Worm (Caenorhabditis elegans): ENCODE results near the gene F54D8.10.
"Not testable (repeated sequence)": the region's sequence is repeated elsewhere in the genome, so short reads cannot be mapped to it uniquely, and the experiment has no call there.

F54D8.10 gene

ce11 chrIII:5094506-5094905 lies at the start of gene F54D8.10:
F54D8.10 (plus strand) TSS chrIII:5094806.
- TF ChIP-seq him-1 (tag; optimal IDR thresholded peaks at IDR 0.05) = no peak
- TF ChIP-seq dao-5 (tag; optimal IDR thresholded peaks at IDR 0.05) = no peak
- no peak for TF ChIP-seq W03F9.2 (tag; optimal IDR thresholded peaks at IDR 0.05)

ce11 chrIII:5047175-5047574 lies 47.4 kb upstream of the F54D8.10 start, which contains the start of gene txbp-3:
txbp-3 (minus strand) TSS chrIII:5047459.
- TF ChIP-seq dao-5 (tag; optimal IDR thresholded peaks at IDR 0.05) = no peak
- TF ChIP-seq him-1 (tag; optimal IDR thresholded peaks at IDR 0.05) = no peak
- TF ChIP-seq W03F9.2 (tag; optimal IDR thresholded peaks at IDR 0.05) = peak; percentile 55

- TF ChIP-seq dao-5 (tag; optimal IDR thresholded peaks at IDR 0.05) (no peak), him-1 (tag; optimal IDR thresholded peaks at IDR 0.05) (no peak), W03F9.2 (tag; optimal IDR thresholded peaks at IDR 0.05) (no peak)
Measured at ce11 chrIII:5047740-5048139, 46.9 kb upstream of the F54D8.10 start, which contains the start of gene C45G9.5. C45G9.5 (plus strand) TSS chrIII:5048117.

- TF ChIP-seq him-1 (tag; optimal IDR thresholded peaks at IDR 0.05) = no peak
- no peak for TF ChIP-seq dao-5 (tag; optimal IDR thresholded peaks at IDR 0.05)
Measured at ce11 chrIII:5051949-5052348, 42.7 kb upstream of the F54D8.10 start, which contains the start of gene C45G9.15. C45G9.15 (minus strand) TSS chrIII:5052049.

ce11 chrIII:5053541-5053940 lies 41.1 kb upstream of the F54D8.10 start, which contains the start of gene C45G9.8:
C45G9.8 (minus strand) TSS chrIII:5053641.
- TF ChIP-seq him-1 (tag; optimal IDR thresholded peaks at IDR 0.05) = no peak
- TF ChIP-seq W03F9.2 (tag; optimal IDR thresholded peaks at IDR 0.05) = no peak
- TF ChIP-seq dao-5 (tag; optimal IDR thresholded peaks at IDR 0.05) = no peak

- not testable (repeated sequence) for TF ChIP-seq dao-5, him-1, W03F9.2 (tag; optimal IDR thresholded peaks at IDR 0.05)
Measured at ce11 chrIII:5055709-5056108, 38.9 kb upstream of the F54D8.10 start, which contains the start of gene C45G9.9. C45G9.9 (minus strand) TSS chrIII:5055809.

- TF ChIP-seq him-1 (tag; optimal IDR thresholded peaks at IDR 0.05) = no peak
- no peak for TF ChIP-seq W03F9.2 (tag; optimal IDR thresholded peaks at IDR 0.05)
- TF ChIP-seq dao-5 (tag; optimal IDR thresholded peaks at IDR 0.05) = no peak
Measured at ce11 chrIII:5061798-5062197, 32.8 kb upstream of the F54D8.10 start, which contains the start of gene C45G9.10. C45G9.10 (minus strand) TSS chrIII:5061898.

- TF ChIP-seq W03F9.2, dao-5, him-1 (tag; optimal IDR thresholded peaks at IDR 0.05): not testable (repeated sequence)
Measured at ce11 chrIII:5062406-5062805, 32.2 kb upstream of the F54D8.10 start, which contains the start of gene C45G9.4. C45G9.4 (plus strand) TSS chrIII:5062706.

ce11 chrIII:5068675-5069233 lies 25.9 kb upstream of the F54D8.10 start, which contains the start of the genes C45G9.11 and C45G9.2:
C45G9.11 (minus strand) TSS chrIII:5068725.
C45G9.2 (plus strand) TSS chrIII:5069066.
- TF ChIP-seq dao-5 (tag; optimal IDR thresholded peaks at IDR 0.05) = no peak
- TF ChIP-seq W03F9.2 (tag; optimal IDR thresholded peaks at IDR 0.05) = peak; percentile 40
- TF ChIP-seq him-1 (tag; optimal IDR thresholded peaks at IDR 0.05) = peak; percentile 59

- no peak for TF ChIP-seq dao-5 (tag; optimal IDR thresholded peaks at IDR 0.05)
- TF ChIP-seq him-1 (tag; optimal IDR thresholded peaks at IDR 0.05) = no peak
- no peak for TF ChIP-seq W03F9.2 (tag; optimal IDR thresholded peaks at IDR 0.05)
Measured at ce11 chrIII:5071509-5071908, 23.1 kb upstream of the F54D8.10 start, which contains the start of gene C45G9.12. C45G9.12 (minus strand) TSS chrIII:5071609.

ce11 chrIII:5074398-5074797 lies 20.2 kb upstream of the F54D8.10 start, which contains the start of gene ttbk-6:
ttbk-6 (plus strand) TSS chrIII:5074698.
- TF ChIP-seq dao-5 (tag; optimal IDR thresholded peaks at IDR 0.05) (no peak), W03F9.2 (tag; optimal IDR thresholded peaks at IDR 0.05) (no peak), him-1 (tag; optimal IDR thresholded peaks at IDR 0.05) (no peak)

- TF ChIP-seq dao-5 (tag; optimal IDR thresholded peaks at IDR 0.05) = no peak
- TF ChIP-seq W03F9.2 (tag; optimal IDR thresholded peaks at IDR 0.05) = no peak
- TF ChIP-seq him-1 (tag; optimal IDR thresholded peaks at IDR 0.05) = no peak
Measured at ce11 chrIII:5076569-5076968, 18.0 kb upstream of the F54D8.10 start.

- TF ChIP-seq W03F9.2 (tag; optimal IDR thresholded peaks at IDR 0.05) (no peak), him-1 (tag; optimal IDR thresholded peaks at IDR 0.05) (no peak), dao-5 (tag; optimal IDR thresholded peaks at IDR 0.05) (no peak)
Measured at ce11 chrIII:5077150-5077814, 17.3 kb upstream of the F54D8.10 start, which contains the start of gene alh-1. alh-1 (plus strand) TSS chrIII:5077764.

ce11 chrIII:5078062-5078461 lies 16.5 kb upstream of the F54D8.10 start:
- TF ChIP-seq dao-5 (tag; optimal IDR thresholded peaks at IDR 0.05) = no peak
- TF ChIP-seq him-1 (tag; optimal IDR thresholded peaks at IDR 0.05) = no peak
- TF ChIP-seq W03F9.2 (tag; optimal IDR thresholded peaks at IDR 0.05) = no peak
